Worm (Caenorhabditis elegans) whole organism, young adult: ENCODE results near the gene hnd-1.

Experiments
- ama-1 ChIP-seq, 3 experiments: fragments of 150-350 bp in 1 of 3; sonication (generic microtip) in 2 of 3; optimal IDR thresholded peaks; 2 replicates each; lab custom pipeline; 2014 to 2018; ENCODE audit warnings: missing biosample characterization in 2 of 3, missing genetic modification characterization in 2 of 3, missing genetic modification reagents in 2 of 3
- hlh-12 ChIP-seq: sonication (generic microtip); optimal IDR thresholded peaks from 2 replicates; lab custom pipeline; 2016; ENCODE audit warnings: missing genetic modification characterization, missing compliant biosample characterization
- hmg-20 ChIP-seq: fragments of 200-800 bp; sonication (Bioruptor generic); IDR thresholded peaks from 2 replicates; pipeline ENCODE4 v1.3.6; 2022; ENCODE audit warnings: missing genetic modification reagents, missing genetic modification characterization, missing compliant biosample characterization
- lin-26 ChIP-seq: fragments of 200-800 bp; sonication (Bioruptor generic); IDR thresholded peaks from 2 replicates; pipeline ENCODE4 v1.3.6; 2022; ENCODE audit warnings: missing genetic modification reagents, missing genetic modification characterization, missing compliant biosample characterization
- lin-54 ChIP-seq: fragments of 200-800 bp; sonication (Bioruptor generic); optimal IDR thresholded peaks from 2 replicates; lab custom pipeline; 2018; ENCODE audit warnings: mild to moderate bottlenecking, missing genetic modification characterization, missing compliant biosample characterization
- unc-62 ChIP-seq: fragments of 150-350 bp; optimal IDR thresholded peaks from 2 replicates; lab custom pipeline; 2014; ENCODE audit warnings: missing biosample characterization, missing genetic modification reagents, missing genetic modification characterization
- ztf-25 ChIP-seq: fragments of 200-800 bp; sonication (Bioruptor generic); IDR thresholded peaks from 2 replicates; pipeline ENCODE4 v1.3.6; 2022; ENCODE audit warnings: missing genetic modification reagents, missing genetic modification characterization, missing compliant biosample characterization

ce11 chrX:11662069-11662468 is 22.3 kb upstream of the hnd-1 start:
- TF ChIP-seq unc-62 (GFP tag; lab: Kevin White, UChicago) (no peak), lin-26 (GFP tag; lab: Robert Waterston, UW) (no peak), lin-54 (GFP tag; lab: Kevin White, UChicago) (no peak), hmg-20 (GFP tag; lab: Robert Waterston, UW) (no peak), hlh-12 (tag; lab: Kevin White, UChicago) (no peak), ama-1 (optimal IDR thresholded peaks at IDR 0.05; lab: Kevin White, UChicago) (no peak), ama-1 (GFP tag; optimal IDR thresholded peaks at IDR 0.05; lab: Kevin White, UChicago) (no peak), ztf-25 (GFP tag; lab: Robert Waterston, UW) (no peak)
